Fruit fly (Drosophila melanogaster) whole organism, embryonic: ENCODE results near the gene CG43922.
A peak's percentile ranks its signal among the peaks of the same experiment; 100 is the strongest.

Experiments used
- Ada2b ChIP-seq: fragments of 200-800 bp; sonication (Bioruptor generic); IDR thresholded peaks from 2 replicates; pipeline ENCODE4 v1.3.6; 2022; ENCODE audit warnings: missing biosample characterization, missing genetic modification characterization
- BEAF-32 ChIP-seq: fragments of 200-800 bp; sonication (Bioruptor generic); optimal IDR thresholded peaks from 3 replicates; lab custom pipeline; 2017; ENCODE audit warnings: missing biosample characterization, missing genetic modification characterization, mild to moderate bottlenecking, moderate library complexity, missing genetic modification reagents
- Bteb2 ChIP-seq: fragments of 200-800 bp; sonication (Bioruptor generic); optimal IDR thresholded peaks from 2 replicates; lab custom pipeline; 2016; ENCODE audit warnings: missing biosample characterization, missing genetic modification characterization
- CG10274 ChIP-seq: fragments of 200-800 bp; sonication (Bioruptor generic); optimal IDR thresholded peaks from 3 replicates; lab custom pipeline; 2017; ENCODE audit warnings: missing biosample characterization, mild to moderate bottlenecking, missing genetic modification characterization
- CG10431 ChIP-seq: fragments of 200-800 bp; sonication (Bioruptor generic); optimal IDR thresholded peaks from 3 replicates; lab custom pipeline; 2018; ENCODE audit warnings: missing biosample characterization, mild to moderate bottlenecking, missing genetic modification characterization
- CG10959 ChIP-seq: fragments of 200-800 bp; sonication (Bioruptor generic); IDR thresholded peaks from 2 replicates; pipeline ENCODE4 v1.3.6; 2022; ENCODE audit warnings: missing biosample characterization, missing genetic modification characterization
- CG10979 ChIP-seq: fragments of 200-800 bp; sonication (Bioruptor generic); optimal IDR thresholded peaks from 2 replicates; lab custom pipeline; 2018; ENCODE audit warnings: missing biosample characterization, mild to moderate bottlenecking, missing genetic modification characterization, moderate library complexity
- CG11560 ChIP-seq: fragments of 200-800 bp; sonication (Bioruptor generic); IDR thresholded peaks from 3 replicates; pipeline ENCODE4 v1.3.6; 2022; ENCODE audit warnings: missing biosample characterization, missing genetic modification characterization
- CG14965 ChIP-seq: fragments of 200-800 bp; sonication (Bioruptor generic); optimal IDR thresholded peaks from 2 replicates; lab custom pipeline; 2016; ENCODE audit warnings: missing biosample characterization, missing genetic modification characterization, borderline replicate concordance
- CG16863 ChIP-seq: fragments of 200-800 bp; sonication (Bioruptor generic); optimal IDR thresholded peaks from 3 replicates; lab custom pipeline; 2016; ENCODE audit warnings: missing biosample characterization, missing genetic modification characterization
- CG17328 ChIP-seq: fragments of 200-800 bp; sonication (Bioruptor generic); IDR thresholded peaks from 2 replicates; pipeline ENCODE4 v1.3.6; 2022; ENCODE audit warnings: missing biosample characterization, missing genetic modification characterization
- CG17361 ChIP-seq: fragments of 200-800 bp; sonication (Bioruptor generic); IDR thresholded peaks from 3 replicates; pipeline ENCODE4 v1.3.6; 2022; ENCODE audit warnings: missing biosample characterization, missing genetic modification characterization
- CG18764 ChIP-seq: fragments of 200-800 bp; sonication (Bioruptor generic); optimal IDR thresholded peaks from 3 replicates; lab custom pipeline; 2016; ENCODE audit warnings: missing biosample characterization, missing genetic modification characterization
- CG2202 ChIP-seq: fragments of 200-800 bp; sonication (Bioruptor generic); optimal IDR thresholded peaks from 2 replicates; lab custom pipeline; 2018; ENCODE audit warnings: missing biosample characterization, mild to moderate bottlenecking, missing genetic modification characterization
- CG2889 ChIP-seq: fragments of 200-800 bp; sonication (Bioruptor generic); IDR thresholded peaks from 3 replicates; pipeline ENCODE4 v1.3.6; 2022; ENCODE audit warnings: missing biosample characterization, missing genetic modification characterization
- CG30431 ChIP-seq: fragments of 200-800 bp; sonication (Bioruptor generic); optimal IDR thresholded peaks from 2 replicates; lab custom pipeline; 2017; ENCODE audit warnings: missing biosample characterization, missing genetic modification characterization
- CG32767 ChIP-seq: fragments of 200-800 bp; sonication (Bioruptor generic); IDR thresholded peaks from 2 replicates; pipeline ENCODE4 v1.3.6; 2022; ENCODE audit warnings: missing biosample characterization, missing genetic modification characterization
- CG34422 ChIP-seq: fragments of 200-800 bp; sonication (Bioruptor generic); IDR thresholded peaks from 3 replicates; pipeline ENCODE4 v1.3.6; 2022; ENCODE audit warnings: missing biosample characterization, missing genetic modification characterization
- CG3847 ChIP-seq: fragments of 200-800 bp; sonication (Bioruptor generic); IDR thresholded peaks from 2 replicates; pipeline ENCODE4 v1.3.6; 2022; ENCODE audit warnings: missing biosample characterization, missing genetic modification characterization
- CG42726 ChIP-seq: fragments of 200-800 bp; sonication (Bioruptor generic); IDR thresholded peaks from 2 replicates; pipeline ENCODE4 v1.3.6; 2022; ENCODE audit warnings: missing biosample characterization, missing genetic modification characterization; ENCODE audit not compliant: partially characterized antibody
- CG4328 ChIP-seq: fragments of 200-800 bp; sonication (Bioruptor generic); optimal IDR thresholded peaks from 3 replicates; lab custom pipeline; 2017; ENCODE audit warnings: missing biosample characterization, missing genetic modification reagents, missing genetic modification characterization
- CG43689 ChIP-seq: fragments of 200-800 bp; sonication (Bioruptor generic); IDR thresholded peaks from 2 replicates; pipeline ENCODE4 v1.3.6; 2022; ENCODE audit warnings: missing biosample characterization, missing genetic modification characterization
- CG4617 ChIP-seq: fragments of 200-800 bp; sonication (Bioruptor generic); optimal IDR thresholded peaks from 3 replicates; lab custom pipeline; 2016; ENCODE audit warnings: missing biosample characterization, missing genetic modification characterization, borderline replicate concordance
- CG4854 ChIP-seq: fragments of 200-800 bp; sonication (Bioruptor generic); optimal IDR thresholded peaks from 2 replicates; lab custom pipeline; 2016; ENCODE audit warnings: missing biosample characterization, missing genetic modification characterization, inconsistent platforms
- CG6813 ChIP-seq: fragments of 200-800 bp; sonication (Bioruptor generic); optimal IDR thresholded peaks from 2 replicates; lab custom pipeline; 2017; ENCODE audit warnings: missing biosample characterization, missing genetic modification characterization, mild to moderate bottlenecking, moderate library complexity, missing genetic modification reagents
- CG7271 ChIP-seq: fragments of 200-800 bp; sonication (Bioruptor generic); optimal IDR thresholded peaks from 2 replicates; lab custom pipeline; 2018; ENCODE audit warnings: missing biosample characterization, mild to moderate bottlenecking, missing genetic modification characterization, moderate library complexity
- CG7357 ChIP-seq: fragments of 200-800 bp; sonication (Bioruptor generic); IDR thresholded peaks from 3 replicates; pipeline ENCODE4 v1.3.6; 2022; ENCODE audit warnings: missing biosample characterization, missing genetic modification characterization
- Deaf1 ChIP-seq: fragments of 200-800 bp; optimal IDR thresholded peaks from 3 replicates; lab custom pipeline; 2019; ENCODE audit warnings: missing biosample characterization, mild to moderate bottlenecking, missing genetic modification characterization, moderate library complexity
- NFAT ChIP-seq: fragments of 200-800 bp; sonication (Bioruptor generic); IDR thresholded peaks from 2 replicates; pipeline ENCODE4 v1.3.6; 2022; ENCODE audit warnings: missing biosample characterization, missing genetic modification characterization
- Nf-YA ChIP-seq: fragments of 200-800 bp; sonication (Bioruptor generic); IDR thresholded peaks from 2 replicates; pipeline ENCODE4 v1.3.6; 2022; ENCODE audit warnings: missing biosample characterization, missing genetic modification characterization
- Six4 ChIP-seq: fragments of 200-800 bp; sonication (Bioruptor generic); optimal IDR thresholded peaks from 2 replicates; lab custom pipeline; 2016; ENCODE audit warnings: missing biosample characterization, missing genetic modification characterization
- ara ChIP-seq: fragments of 200-800 bp; sonication (Bioruptor generic); IDR thresholded peaks from 2 replicates; pipeline ENCODE4 v1.3.6; 2022; ENCODE audit warnings: missing biosample characterization, missing genetic modification characterization
- ato ChIP-seq: fragments of 200-800 bp; sonication (Bioruptor generic); IDR thresholded peaks from 2 replicates; pipeline ENCODE4 v1.3.6; 2022; ENCODE audit warnings: missing biosample characterization, missing genetic modification characterization; ENCODE audit not compliant: partially characterized antibody
- az2 ChIP-seq: fragments of 200-800 bp; sonication (Bioruptor generic); optimal IDR thresholded peaks from 3 replicates; lab custom pipeline; 2016; ENCODE audit warnings: missing biosample characterization, missing genetic modification characterization
- bigmax ChIP-seq: fragments of 200-800 bp; sonication (Bioruptor generic); optimal IDR thresholded peaks from 2 replicates; lab custom pipeline; 2018; ENCODE audit warnings: missing biosample characterization, mild to moderate bottlenecking, missing genetic modification characterization
- emc ChIP-seq: fragments of 200-800 bp; sonication (Bioruptor generic); optimal IDR thresholded peaks from 2 replicates; lab custom pipeline; 2016; ENCODE audit warnings: missing biosample characterization, missing genetic modification characterization
- gfzf ChIP-seq: fragments of 200-800 bp; sonication (Bioruptor generic); optimal IDR thresholded peaks from 2 replicates; lab custom pipeline; 2016; ENCODE audit warnings: missing biosample characterization, mild to moderate bottlenecking, missing genetic modification characterization, moderate library complexity
- insv ChIP-seq, 2 experiments: fragments of 200-800 bp; sonication (Bioruptor generic); optimal IDR thresholded peaks; 3 replicates each; lab custom pipeline; 2016 to 2018; ENCODE audit warnings: missing biosample characterization in 2 of 2, missing genetic modification characterization in 2 of 2
- jigr1 ChIP-seq: fragments of 200-800 bp; sonication (Bioruptor generic); IDR thresholded peaks from 3 replicates; pipeline ENCODE4 v1.3.6; 2022; ENCODE audit warnings: missing biosample characterization, missing genetic modification characterization
- ken ChIP-seq: fragments of 200-800 bp; sonication (Bioruptor generic); IDR thresholded peaks from 3 replicates; pipeline ENCODE4 v1.3.6; 2022; ENCODE audit warnings: missing biosample characterization, missing genetic modification characterization
- klu ChIP-seq: fragments of 200-800 bp; sonication (Bioruptor generic); IDR thresholded peaks from 2 replicates; pipeline ENCODE4 v1.3.6; 2022; ENCODE audit warnings: missing biosample characterization, missing genetic modification characterization
- kni ChIP-seq: fragments of 200-800 bp; sonication (Bioruptor generic); optimal IDR thresholded peaks from 3 replicates; lab custom pipeline; 2017; ENCODE audit warnings: mild to moderate bottlenecking, missing biosample characterization, missing genetic modification reagents, missing genetic modification characterization
- lola ChIP-seq, 3 experiments: fragments of >200 bp in 2 of 3; fragments of 200-800 bp in 1 of 3; sonication (Bioruptor generic) in 1 of 3; optimal IDR thresholded peaks; 2 replicates each; lab custom pipeline; 2017 to 2019; ENCODE audit warnings: missing biosample characterization in 3 of 3, missing genetic modification characterization in 3 of 3, mild to moderate bottlenecking in 1 of 3, moderate library complexity in 1 of 3
- mld ChIP-seq: fragments of 200-800 bp; sonication (Bioruptor generic); IDR thresholded peaks from 3 replicates; pipeline ENCODE4 v1.3.6; 2022; ENCODE audit warnings: missing biosample characterization, missing genetic modification characterization; ENCODE audit not compliant: partially characterized antibody
- otp ChIP-seq: fragments of 200-800 bp; sonication (Bioruptor generic); IDR thresholded peaks from 3 replicates; pipeline ENCODE4, ENCODE4 v1.3.6; 2022; ENCODE audit warnings: missing biosample characterization, missing genetic modification characterization
- pb ChIP-seq: fragments of 200-800 bp; sonication (Bioruptor generic); optimal IDR thresholded peaks from 3 replicates; lab custom pipeline; 2016; ENCODE audit warnings: missing biosample characterization, missing genetic modification characterization
- pfk ChIP-seq: fragments of 200-800 bp; sonication (Bioruptor generic); optimal IDR thresholded peaks from 2 replicates; lab custom pipeline; 2018; ENCODE audit warnings: missing biosample characterization, mild to moderate bottlenecking, missing genetic modification characterization, moderate library complexity
- sim ChIP-seq: fragments of 200-800 bp; sonication (Bioruptor generic); IDR thresholded peaks from 2 replicates; pipeline ENCODE4 v1.3.6; 2022; ENCODE audit warnings: missing biosample characterization, missing genetic modification characterization
- sima ChIP-seq: fragments of 200-800 bp; sonication (Bioruptor generic); optimal IDR thresholded peaks from 2 replicates; lab custom pipeline; 2016; ENCODE audit warnings: missing biosample characterization, missing genetic modification characterization
- slbo ChIP-seq: fragments of 200-800 bp; sonication (Bioruptor generic); IDR thresholded peaks from 2 replicates; pipeline ENCODE4 v1.3.6; 2022; ENCODE audit warnings: missing biosample characterization, missing genetic modification characterization
- z ChIP-seq: fragments of 200-800 bp; sonication (Bioruptor generic); IDR thresholded peaks from 3 replicates; pipeline ENCODE4 v1.3.6; 2022; ENCODE audit warnings: missing biosample characterization, missing genetic modification characterization

CG43922 gene

DNA sequence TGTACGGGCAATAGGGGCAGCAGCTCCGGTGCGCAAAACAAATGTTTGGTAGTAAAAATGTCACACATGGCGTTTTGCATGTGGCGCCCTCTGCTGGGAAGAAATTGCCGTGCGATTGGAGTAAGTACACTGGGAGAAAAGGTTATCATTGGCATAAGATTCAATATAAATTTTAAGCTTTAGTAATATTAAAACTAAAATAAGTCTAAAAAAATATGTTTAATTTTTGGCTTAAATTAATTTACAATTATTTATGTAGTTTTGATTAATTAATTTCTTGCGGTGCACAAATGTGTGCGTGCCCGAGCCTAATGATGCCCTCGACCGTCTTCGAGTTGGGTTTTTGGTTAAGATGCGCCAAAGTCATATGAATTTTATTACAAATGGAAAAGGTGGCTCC is 28.2 kb downstream of the CG43922 start (continued):
- TF ChIP-seq lola (GFP tag; optimal IDR thresholded peaks at IDR 0.05; lab: Kevin White, UChicago) (peak in 1 of 3 experiments; percentile 53), z (GFP tag; lab: Robert Waterston, UW) (no peak), bigmax (GFP tag; lab: Kevin White, UChicago) (no peak), CG3847 (GFP tag; lab: Robert Waterston, UW) (peak; percentile 56; the same call in 1 of the 2 replicates), sima (no peak), CG10979 (tag; lab: Kevin White, UChicago) (peak; percentile 77), NFAT (GFP tag; lab: Robert Waterston, UW) (no peak), pb (GFP tag; lab: Kevin White, UChicago) (no peak), pfk (GFP tag; lab: Kevin White, UChicago) (no peak), kni (no peak), otp (peak; percentile 60; the same call in 2 of the 3 replicates), CG34422 (GFP tag; lab: Robert Waterston, UW) (0 out of 3 replicates have a peak, but pooled peaks have one; percentile 46), ken (GFP tag; lab: Robert Waterston, UW) (peak; percentile 75), insv (GFP tag; optimal IDR thresholded peaks at IDR 0.05; lab: Kevin White, UChicago) (no peak), CG4328 (GFP tag; lab: Kevin White, UChicago) (peak; percentile 15), ato (no peak), CG2202 (peak; percentile 14), CG16863 (GFP tag; lab: Kevin White, UChicago) (no peak), CG4617 (GFP tag; lab: Kevin White, UChicago) (no peak), CG7271 (peak; percentile 64), CG10431 (GFP tag; lab: Kevin White, UChicago) (no peak), CG6813 (peak; percentile 46), Six4 (peak; percentile 52), jigr1 (GFP tag; lab: Robert Waterston, UW) (no peak), CG7357 (peak; percentile 49; the same call in 2 of the 3 replicates), mld (GFP tag; lab: Robert Waterston, UW) (no peak), klu (GFP tag; lab: Robert Waterston, UW) (no peak), CG17328 (peak; percentile 85), CG42726 (GFP tag; lab: Robert Waterston, UW) (no peak), az2 (GFP tag; lab: Kevin White, UChicago) (peak; percentile 61), CG14965 (GFP tag; lab: Kevin White, UChicago) (no peak), CG32767 (GFP tag; lab: Robert Waterston, UW) (peak; percentile 63; the same call in 1 of the 2 replicates), Ada2b (GFP tag; lab: Robert Waterston, UW) (peak; percentile 70), CG2889 (GFP tag; lab: Robert Waterston, UW) (peak; percentile 40; the same call in 1 of the 3 replicates), CG10274 (no peak), CG30431 (GFP tag; lab: Kevin White, UChicago) (peak; percentile 47), BEAF-32 (GFP tag; lab: Kevin White, UChicago) (no peak), Bteb2 (peak; percentile 11), CG4854 (GFP tag; lab: Kevin White, UChicago) (peak; percentile 33), Nf-YA (GFP tag; lab: Robert Waterston, UW) (peak; percentile 56; the same call in 1 of the 2 replicates), emc (GFP tag; lab: Kevin White, UChicago) (no peak), ara (peak; percentile 63), CG18764 (peak; percentile 24), CG17361 (GFP tag; lab: Robert Waterston, UW) (peak; percentile 75), gfzf (GFP tag; lab: Kevin White, UChicago) (no peak), CG10959 (GFP tag; lab: Robert Waterston, UW) (peak; percentile 63), Deaf1 (tag; lab: Kevin White, UChicago) (peak; percentile 31), CG11560 (tag; lab: Robert Waterston, UW) (peak; percentile 59; the same call in 2 of the 3 replicates), slbo (GFP tag; lab: Robert Waterston, UW) (peak; percentile 78), sim (GFP tag; lab: Robert Waterston, UW) (peak; percentile 59; the same call in 1 of the 2 replicates), CG43689 (GFP tag; lab: Robert Waterston, UW) (peak; percentile 48; the same call in 1 of the 2 replicates)
